Fruit fly (Drosophila melanogaster) whole organism, embryonic: Measurements from ENCODE around the gene CG12945.

Experiments used
- Adf1 ChIP-seq: fragments of 200-800 bp; sonication (Bioruptor generic); IDR thresholded peaks from 2 replicates; pipeline ENCODE4 v1.3.6; 2022; ENCODE audit warnings: missing biosample characterization, missing genetic modification characterization
- Aef1 ChIP-seq: fragments of 200-800 bp; sonication (Bioruptor generic); IDR thresholded peaks from 3 replicates; pipeline ENCODE4 v1.3.6; 2022; ENCODE audit warnings: missing biosample characterization, missing genetic modification characterization
- BEAF-32 ChIP-seq: fragments of 200-800 bp; sonication (Bioruptor generic); optimal IDR thresholded peaks from 3 replicates; lab custom pipeline; 2017; ENCODE audit warnings: missing biosample characterization, missing genetic modification characterization, mild to moderate bottlenecking, moderate library complexity, missing genetic modification reagents
- CG11560 ChIP-seq: fragments of 200-800 bp; sonication (Bioruptor generic); IDR thresholded peaks from 3 replicates; pipeline ENCODE4 v1.3.6; 2022; ENCODE audit warnings: missing biosample characterization, missing genetic modification characterization
- CG12391 ChIP-seq: fragments of 200-800 bp; sonication (Bioruptor generic); optimal IDR thresholded peaks from 3 replicates; lab custom pipeline; 2018; ENCODE audit warnings: missing biosample characterization, mild to moderate bottlenecking, missing genetic modification characterization, moderate library complexity
- CG14667 ChIP-seq: fragments of 200-800 bp; sonication (Bioruptor generic); IDR thresholded peaks from 2 replicates; pipeline ENCODE4 v1.3.6; 2022; ENCODE audit warnings: missing biosample characterization, missing genetic modification characterization
- CG16863 ChIP-seq: fragments of 200-800 bp; sonication (Bioruptor generic); optimal IDR thresholded peaks from 3 replicates; lab custom pipeline; 2016; ENCODE audit warnings: missing biosample characterization, missing genetic modification characterization
- CG18262 ChIP-seq: fragments of 200-800 bp; optimal IDR thresholded peaks from 3 replicates; lab custom pipeline; 2019; ENCODE audit warnings: missing biosample characterization, mild to moderate bottlenecking, missing genetic modification characterization, moderate library complexity
- CG18476 ChIP-seq: fragments of 200-800 bp; sonication (Bioruptor generic); optimal IDR thresholded peaks from 2 replicates; lab custom pipeline; 2016; ENCODE audit warnings: missing biosample characterization, mild to moderate bottlenecking, missing genetic modification characterization
- CG2116 ChIP-seq: fragments of 200-800 bp; sonication (Bioruptor generic); optimal IDR thresholded peaks from 3 replicates; lab custom pipeline; 2018; ENCODE audit warnings: missing biosample characterization, mild to moderate bottlenecking, missing genetic modification characterization
- CG2202 ChIP-seq: fragments of 200-800 bp; sonication (Bioruptor generic); optimal IDR thresholded peaks from 2 replicates; lab custom pipeline; 2018; ENCODE audit warnings: missing biosample characterization, mild to moderate bottlenecking, missing genetic modification characterization
- CG2712 ChIP-seq: fragments of 200-800 bp; optimal IDR thresholded peaks from 3 replicates; lab custom pipeline; 2019; ENCODE audit warnings: missing biosample characterization, mild to moderate bottlenecking, missing genetic modification characterization, moderate library complexity
- CG3407 ChIP-seq: fragments of 200-800 bp; sonication (Bioruptor generic); optimal IDR thresholded peaks from 2 replicates; lab custom pipeline; 2018; ENCODE audit warnings: missing biosample characterization, mild to moderate bottlenecking, missing genetic modification characterization
- CG34224 ChIP-seq: fragments of 200-800 bp; sonication (Bioruptor generic); IDR thresholded peaks from 3 replicates; pipeline ENCODE4 v1.3.6; 2022; ENCODE audit warnings: missing biosample characterization, missing genetic modification characterization; ENCODE audit not compliant: partially characterized antibody
- CG3726 ChIP-seq: fragments of 200-800 bp; sonication (Bioruptor generic); IDR thresholded peaks from 3 replicates; pipeline ENCODE4, ENCODE4 v1.3.6; 2022; ENCODE audit warnings: missing biosample characterization, missing genetic modification characterization
- CG6683 ChIP-seq: fragments of 200-800 bp; sonication (Bioruptor generic); optimal IDR thresholded peaks from 2 replicates; lab custom pipeline; 2017; ENCODE audit warnings: missing biosample characterization, mild to moderate bottlenecking, missing genetic modification characterization, missing genetic modification reagents
- CG8290 ChIP-seq, 3 experiments: fragments of 200-800 bp; sonication (Bioruptor generic); optimal IDR thresholded peaks; 2 replicates each; lab custom pipeline; 2016 to 2019; ENCODE audit warnings: missing biosample characterization in 3 of 3, missing genetic modification characterization in 3 of 3, mild to moderate bottlenecking in 2 of 3, moderate library complexity in 1 of 3
- CG8924 ChIP-seq: fragments of 200-800 bp; optimal IDR thresholded peaks from 3 replicates; lab custom pipeline; 2019; ENCODE audit warnings: missing biosample characterization, mild to moderate bottlenecking, missing genetic modification characterization, moderate library complexity
- Dip2 ChIP-seq: fragments of 200-800 bp; sonication (Bioruptor generic); IDR thresholded peaks from 2 replicates; pipeline ENCODE4 v1.3.6; 2022; ENCODE audit warnings: missing biosample characterization, missing genetic modification characterization
- HLH3B ChIP-seq: fragments of 200-800 bp; sonication (Bioruptor generic); IDR thresholded peaks from 2 replicates; pipeline ENCODE4 v1.3.6; 2022; ENCODE audit warnings: missing biosample characterization, missing genetic modification characterization
- Hr78 ChIP-seq, 2 experiments: fragments of 200-800 bp in 1 of 2; fragments of >200 bp in 1 of 2; sonication (Bioruptor generic) in 1 of 2; optimal IDR thresholded peaks; 2 replicates each; lab custom pipeline; 2017 to 2019; ENCODE audit warnings: missing biosample characterization in 2 of 2, missing genetic modification characterization in 2 of 2, mild to moderate bottlenecking in 1 of 2, moderate library complexity in 1 of 2
- Lhr ChIP-seq: fragments of 200-800 bp; sonication (Bioruptor generic); optimal IDR thresholded peaks from 3 replicates; lab custom pipeline; 2017; ENCODE audit warnings: mild to moderate bottlenecking, missing biosample characterization, missing genetic modification reagents, missing genetic modification characterization
- NFAT ChIP-seq: fragments of 200-800 bp; sonication (Bioruptor generic); IDR thresholded peaks from 2 replicates; pipeline ENCODE4 v1.3.6; 2022; ENCODE audit warnings: missing biosample characterization, missing genetic modification characterization
- Nf-YA ChIP-seq: fragments of 200-800 bp; sonication (Bioruptor generic); IDR thresholded peaks from 2 replicates; pipeline ENCODE4 v1.3.6; 2022; ENCODE audit warnings: missing biosample characterization, missing genetic modification characterization
- Sox100B ChIP-seq: fragments of 200-800 bp; sonication (Bioruptor generic); optimal IDR thresholded peaks from 3 replicates; lab custom pipeline; 2018; ENCODE audit warnings: missing biosample characterization, mild to moderate bottlenecking, missing genetic modification characterization
- Sry-δ ChIP-seq: fragments of 200-800 bp; sonication (Bioruptor generic); optimal IDR thresholded peaks from 2 replicates; lab custom pipeline; 2016; ENCODE audit warnings: missing biosample characterization, missing genetic modification characterization
- abd-A ChIP-seq: fragments of 200-800 bp; sonication (Bioruptor generic); optimal IDR thresholded peaks from 3 replicates; lab custom pipeline; 2019; ENCODE audit warnings: missing biosample characterization, mild to moderate bottlenecking, missing genetic modification characterization, moderate library complexity
- al ChIP-seq: fragments of 200-800 bp; sonication (Bioruptor generic); IDR thresholded peaks from 2 replicates; pipeline ENCODE4 v1.3.6; 2022; ENCODE audit warnings: missing biosample characterization, missing genetic modification characterization
- amos ChIP-seq: fragments of 200-800 bp; sonication (Bioruptor generic); IDR thresholded peaks from 2 replicates; pipeline ENCODE4 v1.3.6; 2022; ENCODE audit warnings: missing biosample characterization, missing genetic modification characterization; ENCODE audit not compliant: partially characterized antibody
- ara ChIP-seq: fragments of 200-800 bp; sonication (Bioruptor generic); IDR thresholded peaks from 2 replicates; pipeline ENCODE4 v1.3.6; 2022; ENCODE audit warnings: missing biosample characterization, missing genetic modification characterization
- cato ChIP-seq: fragments of 200-800 bp; sonication (Bioruptor generic); optimal IDR thresholded peaks from 2 replicates; lab custom pipeline; 2016; ENCODE audit warnings: missing biosample characterization, missing genetic modification characterization, borderline replicate concordance
- chinmo ChIP-seq: fragments of 200-800 bp; sonication (Bioruptor generic); IDR thresholded peaks from 4 replicates; pipeline ENCODE4 v1.3.6; 2022; ENCODE audit warnings: missing biosample characterization, missing genetic modification characterization; ENCODE audit not compliant: partially characterized antibody
- chm ChIP-seq: fragments of 200-800 bp; sonication (Bioruptor generic); IDR thresholded peaks from 2 replicates; pipeline ENCODE4 v1.3.6; 2022; ENCODE audit warnings: missing biosample characterization, missing genetic modification characterization
- cwo ChIP-seq: fragments of 200-800 bp; sonication (Bioruptor generic); optimal IDR thresholded peaks from 3 replicates; lab custom pipeline; 2017; ENCODE audit warnings: missing biosample characterization, missing genetic modification characterization, mild to moderate bottlenecking, moderate library complexity, missing genetic modification reagents
- dan ChIP-seq: fragments of 200-800 bp; sonication (Bioruptor generic); IDR thresholded peaks from 2 replicates; pipeline ENCODE4 v1.3.6; 2022; ENCODE audit warnings: missing biosample characterization, missing genetic modification characterization
- dm ChIP-seq: fragments of 200-800 bp; sonication (Bioruptor generic); optimal IDR thresholded peaks from 3 replicates; lab custom pipeline; 2016; ENCODE audit warnings: missing biosample characterization, missing genetic modification characterization
- ewg ChIP-seq: fragments of 200-800 bp; sonication (Bioruptor generic); optimal IDR thresholded peaks from 3 replicates; lab custom pipeline; 2017; ENCODE audit warnings: mild to moderate bottlenecking, missing biosample characterization, missing genetic modification reagents, missing genetic modification characterization
- lilli ChIP-seq: fragments of 200-800 bp; sonication (Bioruptor generic); optimal IDR thresholded peaks from 3 replicates; lab custom pipeline; 2016; ENCODE audit warnings: missing biosample characterization, missing genetic modification characterization
- lov ChIP-seq, 2 experiments: fragments of 200-800 bp in 1 of 2; fragments of >200 bp in 1 of 2; sonication (Bioruptor generic) in 1 of 2; IDR thresholded peaks in 1 of 2; optimal IDR thresholded peaks in 1 of 2; 2 replicates in 1 of 2; 3 replicates in 1 of 2; pipeline versions ENCODE4 v1.3.6 to Lab custom; 2017 to 2022; ENCODE audit warnings: missing biosample characterization in 1 of 2, missing genetic modification characterization in 1 of 2
- mirr ChIP-seq: fragments of 200-800 bp; sonication (Bioruptor generic); optimal IDR thresholded peaks from 3 replicates; lab custom pipeline; 2018; ENCODE audit warnings: missing biosample characterization, mild to moderate bottlenecking, missing genetic modification characterization
- mld ChIP-seq: fragments of 200-800 bp; sonication (Bioruptor generic); IDR thresholded peaks from 3 replicates; pipeline ENCODE4 v1.3.6; 2022; ENCODE audit warnings: missing biosample characterization, missing genetic modification characterization; ENCODE audit not compliant: partially characterized antibody
- nerfin-1 ChIP-seq: fragments of 200-800 bp; sonication (Bioruptor generic); optimal IDR thresholded peaks from 3 replicates; lab custom pipeline; 2019; ENCODE audit warnings: missing biosample characterization, mild to moderate bottlenecking, missing genetic modification characterization, moderate library complexity
- nerfin-2 ChIP-seq: fragments of 200-800 bp; sonication (Bioruptor generic); IDR thresholded peaks from 2 replicates; pipeline ENCODE4 v1.3.6; 2022; ENCODE audit warnings: missing biosample characterization, missing genetic modification characterization; ENCODE audit not compliant: partially characterized antibody
- pzg ChIP-seq: fragments of 200-800 bp; sonication (Bioruptor generic); optimal IDR thresholded peaks from 3 replicates; lab custom pipeline; 2018; ENCODE audit warnings: missing biosample characterization, mild to moderate bottlenecking, missing genetic modification characterization, moderate library complexity
- repo ChIP-seq: fragments of 200-800 bp; sonication (Bioruptor generic); optimal IDR thresholded peaks from 2 replicates; lab custom pipeline; 2016; ENCODE audit warnings: missing biosample characterization, missing genetic modification characterization
- ro ChIP-seq: fragments of 200-800 bp; sonication (Bioruptor generic); IDR thresholded peaks from 2 replicates; pipeline ENCODE4 v1.3.6; 2022; ENCODE audit warnings: missing biosample characterization, missing genetic modification characterization
- slbo ChIP-seq: fragments of 200-800 bp; sonication (Bioruptor generic); IDR thresholded peaks from 2 replicates; pipeline ENCODE4 v1.3.6; 2022; ENCODE audit warnings: missing biosample characterization, missing genetic modification characterization
- sna ChIP-seq: fragments of 200-800 bp; sonication (Bioruptor generic); IDR thresholded peaks from 2 replicates; pipeline ENCODE4 v1.3.6; 2022; ENCODE audit warnings: missing biosample characterization, missing genetic modification characterization; ENCODE audit not compliant: partially characterized antibody
- stc ChIP-seq: fragments of 200-800 bp; sonication (Bioruptor generic); IDR thresholded peaks from 2 replicates; pipeline ENCODE4 v1.3.6; 2022; ENCODE audit warnings: missing biosample characterization, missing genetic modification characterization
- zf30C ChIP-seq: fragments of 200-800 bp; sonication (Bioruptor generic); optimal IDR thresholded peaks from 3 replicates; lab custom pipeline; 2018; ENCODE audit warnings: missing biosample characterization, mild to moderate bottlenecking, missing genetic modification characterization

CG12945 gene

dm6 chr3R:9740713-9741112, 50.3 kb downstream of the CG12945 start, which contains the start of gene Pnn (continued):
- TF ChIP-seq CG34224 (GFP tag; lab: Robert Waterston, UW), result peak; percentile 88
- no peak for TF ChIP-seq cwo (GFP tag; lab: Kevin White, UChicago)
- no peak for TF ChIP-seq mirr (GFP tag; lab: Kevin White, UChicago)
- TF ChIP-seq abd-A (tag; lab: Kevin White, UChicago), result peak; percentile 64
- no peak for TF ChIP-seq CG11560
- no peak for TF ChIP-seq CG3407
- TF ChIP-seq lov (optimal IDR thresholded peaks at IDR 0.05; lab: Kevin White, UChicago), result no peak
- TF ChIP-seq lov (GFP tag; IDR thresholded peaks at IDR 0.05; lab: Robert Waterston, UW), result no peak
- no peak for TF ChIP-seq Lhr (GFP tag; lab: Kevin White, UChicago)
- TF ChIP-seq Sry-δ, result peak; percentile 83
- TF ChIP-seq CG8924 (tag; lab: Kevin White, UChicago), result peak; percentile 52
- no peak for TF ChIP-seq CG8290 (GFP tag; optimal IDR thresholded peaks at IDR 0.05; lab: Kevin White, UChicago)
- TF ChIP-seq CG8290 (tag; optimal IDR thresholded peaks at IDR 0.05; lab: Kevin White, UChicago), result no peak
- TF ChIP-seq CG2116 (GFP tag; lab: Kevin White, UChicago), result peak; percentile 44
- TF ChIP-seq CG18262 (tag; lab: Kevin White, UChicago), result peak; percentile 17
- no peak for TF ChIP-seq dan (GFP tag; lab: Robert Waterston, UW)
- TF ChIP-seq Hr78 (GFP tag; optimal IDR thresholded peaks at IDR 0.05; lab: Kevin White, UChicago), result no peak
- no peak for TF ChIP-seq CG16863
- TF ChIP-seq ro (GFP tag; lab: Robert Waterston, UW), result no peak
- TF ChIP-seq BEAF-32, result peak; percentile 84
- no peak for TF ChIP-seq zf30C (GFP tag; lab: Kevin White, UChicago)
- no peak for TF ChIP-seq chm (GFP tag; lab: Robert Waterston, UW)
- TF ChIP-seq Nf-YA (GFP tag; lab: Robert Waterston, UW), result no peak
- no peak for TF ChIP-seq lilli (GFP tag; lab: Kevin White, UChicago)
- TF ChIP-seq slbo (GFP tag; lab: Robert Waterston, UW), result no peak
- peak; percentile 6 for TF ChIP-seq Sox100B
- peak; percentile 42 for TF ChIP-seq CG2712 (tag; lab: Kevin White, UChicago)
- peak; percentile 69 for TF ChIP-seq nerfin-2 (GFP tag; lab: Robert Waterston, UW)
- TF ChIP-seq amos (GFP tag; lab: Robert Waterston, UW), result peak; percentile 93
- no peak for TF ChIP-seq repo (GFP tag; lab: Kevin White, UChicago)
- TF ChIP-seq CG2202 (tag; lab: Kevin White, UChicago), result no peak
- 0 out of 2 replicates have a peak, but pooled peaks have one; percentile 6 for TF ChIP-seq al (GFP tag; lab: Robert Waterston, UW)
- TF ChIP-seq ara, result no peak
- no peak for TF ChIP-seq Aef1
- peak; percentile 53 for TF ChIP-seq pzg (GFP tag; lab: Kevin White, UChicago)
- no peak for TF ChIP-seq stc (GFP tag; lab: Robert Waterston, UW)
- no peak for TF ChIP-seq dm (GFP tag; lab: Kevin White, UChicago)
- TF ChIP-seq CG14667 (GFP tag; lab: Robert Waterston, UW), result no peak
- peak; percentile 49 for TF ChIP-seq CG12391
- no peak for TF ChIP-seq Dip2 (GFP tag; lab: Robert Waterston, UW)
- TF ChIP-seq, all 482 proteins: peak for 77

- 0 out of 4 replicates have a peak, but pooled peaks have one; percentile 45 for TF ChIP-seq chinmo (GFP tag; lab: Robert Waterston, UW)
- TF ChIP-seq nerfin-1 (tag; lab: Kevin White, UChicago), result peak; percentile 96
- TF ChIP-seq NFAT, result no peak
- no peak for TF ChIP-seq CG3726
- no peak for TF ChIP-seq CG6683 (GFP tag; lab: Kevin White, UChicago)
- no peak for TF ChIP-seq CG18476 (GFP tag; lab: Kevin White, UChicago)
- 0 out of 3 replicates have a peak, but pooled peaks have one; percentile 4 for TF ChIP-seq mld
- 0 out of 2 replicates have a peak, but pooled peaks have one; percentile 13 for TF ChIP-seq sna
- TF ChIP-seq Hr78 (GFP tag; optimal IDR thresholded peaks at IDR 0.05; lab: Kevin White, UChicago), result peak in 1 of 2 experiments; percentile 29
- no peak for TF ChIP-seq cato (GFP tag; lab: Kevin White, UChicago)
- TF ChIP-seq ewg (GFP tag; lab: Kevin White, UChicago), result peak; percentile 82
- TF ChIP-seq HLH3B (GFP tag; lab: Robert Waterston, UW), result 0 out of 2 replicates have a peak, but pooled peaks have one; percentile 28
- TF ChIP-seq Adf1 (GFP tag; lab: Robert Waterston, UW), result no peak
- no peak for TF ChIP-seq amos (GFP tag; lab: Robert Waterston, UW)
These were observed 51.2 kb downstream of the CG12945 start, which contains the start of gene side-VII for dm6 chr3R:9739793-9740192. Gene side-VII (minus strand): TSS chr3R:9739979.
